Fruit fly (Drosophila melanogaster) whole organism, embryonic: ENCODE measurements around the gene CG14014.

Source experiments
- Antp ChIP-seq: fragments of 200-800 bp; sonication (Bioruptor generic); optimal IDR thresholded peaks from 3 replicates; lab custom pipeline; 2016; ENCODE audit warnings: missing biosample characterization, missing genetic modification characterization
- Atf-2 ChIP-seq: fragments of 200-800 bp; sonication (Bioruptor generic); optimal IDR thresholded peaks from 2 replicates; lab custom pipeline; 2016; ENCODE audit warnings: missing biosample characterization, missing genetic modification characterization
- Atf3 ChIP-seq: fragments of 200-800 bp; sonication (Bioruptor generic); optimal IDR thresholded peaks from 3 replicates; lab custom pipeline; 2016; ENCODE audit warnings: missing biosample characterization, missing genetic modification characterization
- Bgb ChIP-seq: fragments of 200-800 bp; sonication (Bioruptor generic); IDR thresholded peaks from 2 replicates; pipeline ENCODE4 v1.3.6; 2022; ENCODE audit warnings: missing biosample characterization, missing genetic modification characterization; ENCODE audit not compliant: partially characterized antibody
- CG11085 ChIP-seq: fragments of 200-800 bp; sonication (Bioruptor generic); IDR thresholded peaks from 2 replicates; pipeline ENCODE4 v1.3.6; 2022; ENCODE audit warnings: missing biosample characterization, missing genetic modification characterization
- CG11696 ChIP-seq: fragments of 200-800 bp; sonication (Bioruptor generic); IDR thresholded peaks from 2 replicates; pipeline ENCODE4 v1.3.6; 2022; ENCODE audit warnings: missing biosample characterization, missing genetic modification characterization
- CG13296 ChIP-seq: fragments of 200-800 bp; sonication (Bioruptor generic); optimal IDR thresholded peaks from 3 replicates; lab custom pipeline; 2018; ENCODE audit warnings: missing biosample characterization, mild to moderate bottlenecking, missing genetic modification characterization
- CG13424 ChIP-seq: fragments of 200-800 bp; sonication (Bioruptor generic); optimal IDR thresholded peaks from 2 replicates; lab custom pipeline; 2019; ENCODE audit warnings: missing biosample characterization, mild to moderate bottlenecking, missing genetic modification characterization, moderate library complexity
- CG15601 ChIP-seq: fragments of 200-800 bp; sonication (Bioruptor generic); optimal IDR thresholded peaks from 3 replicates; lab custom pipeline; 2019; ENCODE audit warnings: missing biosample characterization, mild to moderate bottlenecking, missing genetic modification characterization, moderate library complexity
- CG1602 ChIP-seq: fragments of 200-800 bp; sonication (Bioruptor generic); optimal IDR thresholded peaks from 3 replicates; lab custom pipeline; 2016; ENCODE audit warnings: missing biosample characterization, missing genetic modification characterization
- CG18476 ChIP-seq: fragments of 200-800 bp; sonication (Bioruptor generic); optimal IDR thresholded peaks from 2 replicates; lab custom pipeline; 2016; ENCODE audit warnings: missing biosample characterization, mild to moderate bottlenecking, missing genetic modification characterization
- CG2202 ChIP-seq: fragments of 200-800 bp; sonication (Bioruptor generic); optimal IDR thresholded peaks from 2 replicates; lab custom pipeline; 2018; ENCODE audit warnings: missing biosample characterization, mild to moderate bottlenecking, missing genetic modification characterization
- CG2678 ChIP-seq: fragments of 200-800 bp; sonication (Bioruptor generic); optimal IDR thresholded peaks from 3 replicates; lab custom pipeline; 2019; ENCODE audit warnings: missing biosample characterization, mild to moderate bottlenecking, missing genetic modification characterization, moderate library complexity
- CG2712 ChIP-seq: fragments of 200-800 bp; optimal IDR thresholded peaks from 3 replicates; lab custom pipeline; 2019; ENCODE audit warnings: missing biosample characterization, mild to moderate bottlenecking, missing genetic modification characterization, moderate library complexity
- CG30403 ChIP-seq: fragments of 200-800 bp; sonication (Bioruptor generic); optimal IDR thresholded peaks from 3 replicates; lab custom pipeline; 2016; ENCODE audit warnings: missing biosample characterization, missing genetic modification characterization
- CG31388 ChIP-seq: fragments of 200-800 bp; sonication (Bioruptor generic); optimal IDR thresholded peaks from 2 replicates; lab custom pipeline; 2016; ENCODE audit warnings: missing biosample characterization, missing genetic modification characterization
- CG4404 ChIP-seq: fragments of 200-800 bp; sonication (Bioruptor generic); IDR thresholded peaks from 2 replicates; pipeline ENCODE4 v1.3.6; 2022; ENCODE audit warnings: missing biosample characterization, missing genetic modification characterization
- CG4730 ChIP-seq: fragments of 200-800 bp; sonication (Bioruptor generic); IDR thresholded peaks from 2 replicates; pipeline ENCODE4 v1.3.6; 2022; ENCODE audit warnings: missing biosample characterization, missing genetic modification characterization
- CG7745 ChIP-seq: fragments of 200-800 bp; sonication (Bioruptor generic); optimal IDR thresholded peaks from 2 replicates; lab custom pipeline; 2018; ENCODE audit warnings: missing biosample characterization, mild to moderate bottlenecking, missing genetic modification characterization, moderate library complexity
- CG8388 ChIP-seq: fragments of 200-800 bp; sonication (Bioruptor generic); optimal IDR thresholded peaks from 2 replicates; lab custom pipeline; 2019; ENCODE audit warnings: missing biosample characterization, mild to moderate bottlenecking, missing genetic modification characterization, moderate library complexity
- CG8924 ChIP-seq: fragments of 200-800 bp; optimal IDR thresholded peaks from 3 replicates; lab custom pipeline; 2019; ENCODE audit warnings: missing biosample characterization, mild to moderate bottlenecking, missing genetic modification characterization, moderate library complexity
- CG9817 ChIP-seq: fragments of 200-800 bp; sonication (Bioruptor generic); optimal IDR thresholded peaks from 2 replicates; lab custom pipeline; 2018; ENCODE audit warnings: missing biosample characterization, mild to moderate bottlenecking, missing genetic modification characterization, moderate library complexity
- Drgx ChIP-seq: fragments of 200-800 bp; sonication (Bioruptor generic); IDR thresholded peaks from 2 replicates; pipeline ENCODE4 v1.3.6; 2022; ENCODE audit warnings: missing biosample characterization, missing genetic modification characterization
- Ets65A ChIP-seq: fragments of 200-800 bp; sonication (Bioruptor generic); peaks from one replicate; lab custom pipeline; 2016; ENCODE audit warnings: missing biosample characterization, missing genetic modification characterization
- Hr51 ChIP-seq, 2 experiments: fragments of 200-800 bp; sonication (Bioruptor generic); optimal IDR thresholded peaks; 2 replicates in 1 of 2; 3 replicates in 1 of 2; lab custom pipeline; 2016 to 2018; ENCODE audit warnings: missing biosample characterization in 2 of 2, missing genetic modification characterization in 2 of 2, mild to moderate bottlenecking in 1 of 2, moderate library complexity in 1 of 2
- Max ChIP-seq: fragments of 200-800 bp; sonication (Bioruptor generic); optimal IDR thresholded peaks from 2 replicates; lab custom pipeline; 2016; ENCODE audit warnings: missing biosample characterization, mild to moderate bottlenecking, missing genetic modification characterization
- Mes4 ChIP-seq: fragments of 200-800 bp; sonication (Bioruptor generic); optimal IDR thresholded peaks from 2 replicates; lab custom pipeline; 2016; ENCODE audit warnings: missing biosample characterization, missing genetic modification characterization
- Ravus ChIP-seq: fragments of 200-800 bp; sonication (Bioruptor generic); IDR thresholded peaks from 2 replicates; pipeline ENCODE4 v1.3.6; 2022; ENCODE audit warnings: missing biosample characterization, missing genetic modification characterization
- Sox102F ChIP-seq: fragments of 200-800 bp; sonication (Bioruptor generic); optimal IDR thresholded peaks from 2 replicates; lab custom pipeline; 2018; ENCODE audit warnings: missing biosample characterization, mild to moderate bottlenecking, missing genetic modification characterization, moderate library complexity
- TFAM ChIP-seq: fragments of 200-800 bp; sonication (Bioruptor generic); optimal IDR thresholded peaks from 2 replicates; lab custom pipeline; 2017; ENCODE audit warnings: missing biosample characterization, missing genetic modification characterization, inconsistent platforms
- ase ChIP-seq: fragments of 200-800 bp; sonication (Bioruptor generic); IDR thresholded peaks from 3 replicates; pipeline ENCODE4 v1.3.6; 2022; ENCODE audit warnings: missing biosample characterization, missing genetic modification characterization
- ash1 ChIP-seq: fragments of 200-800 bp; sonication (Bioruptor generic); optimal IDR thresholded peaks from 2 replicates; lab custom pipeline; 2018; ENCODE audit warnings: missing biosample characterization, mild to moderate bottlenecking, missing genetic modification characterization
- bsh ChIP-seq, 2 experiments: fragments of 200-800 bp; sonication (Bioruptor generic); optimal IDR thresholded peaks; 2 replicates each; lab custom pipeline; 2017 to 2018; ENCODE audit warnings: mild to moderate bottlenecking in 2 of 2, missing biosample characterization in 2 of 2, missing genetic modification characterization in 2 of 2, moderate library complexity in 1 of 2
- corto ChIP-seq: fragments of 200-800 bp; sonication (Bioruptor generic); optimal IDR thresholded peaks from 2 replicates; lab custom pipeline; 2016; ENCODE audit warnings: missing biosample characterization, mild to moderate bottlenecking, missing genetic modification characterization, moderate library complexity
- danr ChIP-seq: fragments of 200-800 bp; sonication (Bioruptor generic); IDR thresholded peaks from 2 replicates; pipeline ENCODE4 v1.3.6; 2022; ENCODE audit warnings: missing biosample characterization, missing genetic modification characterization
- dmrt99B ChIP-seq: fragments of 200-800 bp; sonication (Bioruptor generic); optimal IDR thresholded peaks from 2 replicates; lab custom pipeline; 2018; ENCODE audit warnings: missing biosample characterization, mild to moderate bottlenecking, missing genetic modification characterization, moderate library complexity
- en ChIP-seq: fragments of 200-800 bp; sonication (Bioruptor generic); optimal IDR thresholded peaks from 2 replicates; lab custom pipeline; 2016; ENCODE audit warnings: missing biosample characterization, missing genetic modification characterization
- fd64A ChIP-seq: fragments of 200-800 bp; sonication (Bioruptor generic); optimal IDR thresholded peaks from 3 replicates; lab custom pipeline; 2018; ENCODE audit warnings: missing biosample characterization, mild to moderate bottlenecking, missing genetic modification characterization
- fd96Cb ChIP-seq: fragments of 200-800 bp; sonication (Bioruptor generic); optimal IDR thresholded peaks from 2 replicates; lab custom pipeline; 2018; ENCODE audit warnings: missing biosample characterization, mild to moderate bottlenecking, missing genetic modification characterization, moderate library complexity
- gcm ChIP-seq: fragments of 200-800 bp; sonication (Bioruptor generic); optimal IDR thresholded peaks from 2 replicates; lab custom pipeline; 2019; ENCODE audit warnings: missing biosample characterization, mild to moderate bottlenecking, missing genetic modification characterization, moderate library complexity
- oc ChIP-seq: fragments of 200-800 bp; sonication (Bioruptor generic); optimal IDR thresholded peaks from 2 replicates; lab custom pipeline; 2018; ENCODE audit warnings: missing biosample characterization, mild to moderate bottlenecking, missing genetic modification characterization, moderate library complexity
- pho ChIP-seq: fragments of 200-800 bp; sonication (Bioruptor generic); optimal IDR thresholded peaks from 2 replicates; lab custom pipeline; 2016; ENCODE audit warnings: missing biosample characterization, missing genetic modification characterization
- prd ChIP-seq, 3 experiments: fragments of >200 bp in 2 of 3; fragments of 200-800 bp in 1 of 3; sonication (Bioruptor generic) in 1 of 3; optimal IDR thresholded peaks in 2 of 3; IDR thresholded peaks in 1 of 3; 2 replicates in 2 of 3; 3 replicates in 1 of 3; pipeline versions ENCODE4 v1.3.6 to Lab custom; 2017 to 2022; ENCODE audit warnings: missing biosample characterization in 1 of 3, missing genetic modification characterization in 1 of 3
- psq ChIP-seq: fragments of 200-800 bp; sonication (Bioruptor generic); optimal IDR thresholded peaks from 2 replicates; lab custom pipeline; 2017; ENCODE audit warnings: missing biosample characterization, missing genetic modification characterization
- repo ChIP-seq: fragments of 200-800 bp; sonication (Bioruptor generic); optimal IDR thresholded peaks from 2 replicates; lab custom pipeline; 2016; ENCODE audit warnings: missing biosample characterization, missing genetic modification characterization
- row ChIP-seq: fragments of 200-800 bp; sonication (Bioruptor generic); IDR thresholded peaks from 3 replicates; pipeline ENCODE4 v1.3.6; 2022; ENCODE audit warnings: missing biosample characterization, missing genetic modification characterization
- sr ChIP-seq: fragments of 200-800 bp; sonication (Bioruptor generic); IDR thresholded peaks from 3 replicates; pipeline ENCODE4 v1.3.6; 2022; ENCODE audit warnings: missing biosample characterization, missing genetic modification characterization
- tll ChIP-seq, 2 experiments: fragments of 200-800 bp in 1 of 2; fragments of >200 bp in 1 of 2; sonication (Bioruptor generic) in 1 of 2; optimal IDR thresholded peaks; 2 replicates each; lab custom pipeline; 2017 to 2019; ENCODE audit warnings: missing biosample characterization in 2 of 2, missing genetic modification characterization in 2 of 2, mild to moderate bottlenecking in 1 of 2, moderate library complexity in 1 of 2
- toy ChIP-seq: fragments of 200-800 bp; sonication (Bioruptor generic); IDR thresholded peaks from 2 replicates; pipeline ENCODE4 v1.3.6; 2022; ENCODE audit warnings: missing biosample characterization, missing genetic modification characterization
- vnd ChIP-seq: fragments of 200-800 bp; sonication (Bioruptor generic); IDR thresholded peaks from 3 replicates; pipeline ENCODE4 v1.3.6; 2022; ENCODE audit warnings: missing biosample characterization, missing genetic modification characterization; ENCODE audit not compliant: partially characterized antibody

The CG14014 gene

dm6 chr2L:5558809-5559392 lies 8.3 kb upstream of the CG14014 start, which contains the start of gene GluRIIB (continued):
- no peak for TF ChIP-seq Mes4
- no peak for TF ChIP-seq gcm (GFP tag; lab: Kevin White, UChicago)
- no peak for TF ChIP-seq CG30403 (GFP tag; lab: Kevin White, UChicago)
- no peak for TF ChIP-seq Hr51 (GFP tag; optimal IDR thresholded peaks at IDR 0.05; lab: Kevin White, UChicago)
- no peak for TF ChIP-seq vnd (GFP tag; lab: Robert Waterston, UW)
- TF ChIP-seq Atf-2 (GFP tag; lab: Kevin White, UChicago), result no peak
- TF ChIP-seq fd64A, result no peak
- peak; percentile 43 for TF ChIP-seq Sox102F
- TF ChIP-seq Drgx, result no peak
- TF ChIP-seq Bgb (GFP tag; lab: Robert Waterston, UW), result no peak
- TF ChIP-seq CG11696 (GFP tag; lab: Robert Waterston, UW), result no peak
- TF ChIP-seq Atf3 (GFP tag; lab: Kevin White, UChicago), result no peak
- no peak for TF ChIP-seq CG8388 (GFP tag; lab: Kevin White, UChicago)
- TF ChIP-seq tll (GFP tag; optimal IDR thresholded peaks at IDR 0.05; lab: Kevin White, UChicago), result no peak
- no peak for TF ChIP-seq CG31388 (GFP tag; lab: Kevin White, UChicago)
- no peak for TF ChIP-seq CG9817
- TF ChIP-seq oc (tag; lab: Kevin White, UChicago), result no peak
- no peak for TF ChIP-seq CG15601
- TF ChIP-seq Antp, result no peak
- TF ChIP-seq toy (GFP tag; lab: Robert Waterston, UW), result no peak
- TF ChIP-seq pho (GFP tag; lab: Kevin White, UChicago), result no peak
- no peak for TF ChIP-seq CG4730
- TF ChIP-seq CG2678 (tag; lab: Kevin White, UChicago), result no peak
- TF ChIP-seq TFAM (GFP tag; lab: Kevin White, UChicago), result no peak
- no peak for TF ChIP-seq Max (GFP tag; lab: Kevin White, UChicago)
- no peak for TF ChIP-seq CG2202 (tag; lab: Kevin White, UChicago)
- TF ChIP-seq CG7745 (tag; lab: Kevin White, UChicago), result no peak
- TF ChIP-seq CG4404 (GFP tag; lab: Robert Waterston, UW), result no peak
- TF ChIP-seq corto, result no peak
- peak; percentile 54 for TF ChIP-seq CG2712 (tag; lab: Kevin White, UChicago)
- TF ChIP-seq dmrt99B, result peak; percentile 56
- no peak for TF ChIP-seq fd96Cb (tag; lab: Kevin White, UChicago)
- no peak for TF ChIP-seq en (GFP tag; lab: Kevin White, UChicago)
- peak in 1 of 2 experiments; percentile 40 for TF ChIP-seq bsh (GFP tag; optimal IDR thresholded peaks at IDR 0.05; lab: Kevin White, UChicago)
- no peak for TF ChIP-seq prd (optimal IDR thresholded peaks at IDR 0.05; lab: Kevin White, UChicago)
- no peak for TF ChIP-seq prd (GFP tag; IDR thresholded peaks at IDR 0.05; lab: Robert Waterston, UW)
- TF ChIP-seq sr (GFP tag; lab: Robert Waterston, UW), result no peak
- peak; percentile 52 for TF ChIP-seq CG13424 (tag; lab: Kevin White, UChicago)
- no peak for TF ChIP-seq CG13296 (GFP tag; lab: Kevin White, UChicago)
- TF ChIP-seq Ravus (GFP tag; lab: Robert Waterston, UW), result no peak
- TF ChIP-seq ase (GFP tag; lab: Robert Waterston, UW), result no peak
- no peak for TF ChIP-seq Ets65A (GFP tag; lab: Kevin White, UChicago)
- no peak for TF ChIP-seq CG1602 (GFP tag; lab: Kevin White, UChicago)
- no peak for TF ChIP-seq CG18476
- TF ChIP-seq ash1 (GFP tag; lab: Kevin White, UChicago), result no peak
- TF ChIP-seq CG11085 (GFP tag; lab: Robert Waterston, UW), result no peak
- TF ChIP-seq psq (GFP tag; lab: Kevin White, UChicago), result no peak
- peak; percentile 25 for TF ChIP-seq CG8924 (tag; lab: Kevin White, UChicago)
- TF ChIP-seq row (GFP tag; lab: Robert Waterston, UW), result peak; percentile 26; the same call in 1 of the 3 replicates
- no peak for TF ChIP-seq danr (GFP tag; lab: Robert Waterston, UW)
- no peak for TF ChIP-seq repo (GFP tag; lab: Kevin White, UChicago)
